Fruit fly (Drosophila melanogaster): ENCODE results near the gene CG12093.

The CG12093 gene

DNA sequence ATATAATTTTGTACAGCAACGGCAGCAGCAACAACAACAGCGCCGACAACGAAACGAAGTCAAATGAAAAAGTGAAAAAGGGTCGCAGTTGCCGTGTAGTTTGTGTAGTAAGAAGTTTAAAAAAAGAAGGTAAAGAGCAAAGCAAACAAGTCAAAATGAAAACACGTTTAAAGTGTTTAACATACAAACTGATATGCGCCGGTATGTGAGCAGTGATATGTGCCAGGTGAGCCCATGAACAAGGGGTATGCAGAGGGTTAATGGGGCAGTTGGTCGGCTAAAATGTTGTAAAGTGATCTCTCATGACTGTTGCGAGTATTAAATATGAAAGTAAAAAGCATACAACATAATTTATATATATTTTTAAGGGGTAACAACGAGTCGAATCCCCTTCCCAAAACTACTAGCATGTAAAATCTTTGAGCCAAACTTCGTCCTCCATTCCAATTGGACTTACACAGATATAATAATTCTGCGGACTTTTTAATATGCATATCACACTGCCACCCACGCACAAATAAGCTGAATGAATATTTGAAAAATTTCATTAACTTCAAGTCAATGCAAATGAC lies 32.2 kb upstream of the CG12093 start (continued):
- TF ChIP-seq CG13287 (GFP tag; IDR thresholded peaks at IDR 0.05; ENCODE audit: partially characterized antibody) = no peak
- TF ChIP-seq Atf3 (GFP tag; optimal IDR thresholded peaks at IDR 0.05) = no peak
- TF ChIP-seq CG15073 (GFP tag; optimal IDR thresholded peaks at IDR 0.05) = no peak
- TF ChIP-seq Hr78 (GFP tag; optimal IDR thresholded peaks at IDR 0.05) = peak in 1 of 2 experiments; percentile 45
- TF ChIP-seq crc (GFP tag; optimal IDR thresholded peaks at IDR 0.05) = peak; percentile 24
- TF ChIP-seq Oaz (GFP tag; IDR thresholded peaks at IDR 0.05) = no peak
- TF ChIP-seq CG6272 (GFP tag; IDR thresholded peaks at IDR 0.05) = peak; percentile 73
- TF ChIP-seq jigr1 (GFP tag; IDR thresholded peaks at IDR 0.05) = peak; percentile 68; the same call in 2 of the 3 replicates
- peak; percentile 75 for TF ChIP-seq CG5245 (GFP tag; optimal IDR thresholded peaks at IDR 0.05)
- peak; percentile 32 for TF ChIP-seq caup (GFP tag; optimal IDR thresholded peaks at IDR 0.05; ENCODE audit: severe bottlenecking)
- TF ChIP-seq kah (GFP tag; optimal IDR thresholded peaks at IDR 0.05) = no peak
- peak; percentile 58 for TF ChIP-seq Sox102F (GFP tag; optimal IDR thresholded peaks at IDR 0.05)
- no peak for TF ChIP-seq HmgZ (tag; optimal IDR thresholded peaks at IDR 0.05)
- peak; percentile 50 for TF ChIP-seq CG15696 (tag; optimal IDR thresholded peaks at IDR 0.05)
- TF ChIP-seq CG10321 (GFP tag; IDR thresholded peaks at IDR 0.05) = no peak
- peak; percentile 87 for TF ChIP-seq row (GFP tag; IDR thresholded peaks at IDR 0.05)
- no peak for TF ChIP-seq gcm (GFP tag; optimal IDR thresholded peaks at IDR 0.05)
- peak; percentile 68 for TF ChIP-seq ssp (GFP tag; IDR thresholded peaks at IDR 0.05)
- peak; percentile 31 for TF ChIP-seq Antp (GFP tag; optimal IDR thresholded peaks at IDR 0.05)
- TF ChIP-seq Taf1 (GFP tag; IDR thresholded peaks at IDR 0.05) = peak; percentile 88
- TF ChIP-seq btn (GFP tag; optimal IDR thresholded peaks at IDR 0.05) = no peak
- TF ChIP-seq D19A (tag; optimal IDR thresholded peaks at IDR 0.05) = peak; percentile 63
- peak; percentile 28 for TF ChIP-seq Hr3 (GFP tag; optimal IDR thresholded peaks at IDR 0.05)
- TF ChIP-seq abd-A (tag; optimal IDR thresholded peaks at IDR 0.05) = no peak
- TF ChIP-seq Hr39 (optimal IDR thresholded peaks at IDR 0.05) = no peak
- no peak for TF ChIP-seq hb (GFP tag; IDR thresholded peaks at IDR 0.05; ENCODE audit: partially characterized antibody)
- peak; percentile 85 for TF ChIP-seq CG4730 (GFP tag; IDR thresholded peaks at IDR 0.05)
- peak; percentile 60 for TF ChIP-seq jumu (GFP tag; optimal IDR thresholded peaks at IDR 0.05)
- peak; percentile 58 for TF ChIP-seq CG18764 (GFP tag; optimal IDR thresholded peaks at IDR 0.05)
- TF ChIP-seq wor (GFP tag; IDR thresholded peaks at IDR 0.05) = peak; percentile 54; the same call in 1 of the 2 replicates
- peak; percentile 42 for TF ChIP-seq CG10147 (GFP tag; optimal IDR thresholded peaks at IDR 0.05)
- TF ChIP-seq Elba2 (GFP tag; optimal IDR thresholded peaks at IDR 0.05) = no peak
- peak; percentile 81 for TF ChIP-seq Aef1 (GFP tag; IDR thresholded peaks at IDR 0.05)
- TF ChIP-seq CG15269 (tag; optimal IDR thresholded peaks at IDR 0.05) = peak; percentile 57
- peak; percentile 86 for TF ChIP-seq CG14014 (GFP tag; IDR thresholded peaks at IDR 0.05)
- TF ChIP-seq Stat92E (GFP tag; optimal IDR thresholded peaks at IDR 0.05) = no peak
- TF ChIP-seq amos (GFP tag; IDR thresholded peaks at IDR 0.05; ENCODE audit: partially characterized antibody) = no peak
- TF ChIP-seq zfh1 (GFP tag; IDR thresholded peaks at IDR 0.05) = peak; percentile 94
- TF ChIP-seq z (GFP tag; IDR thresholded peaks at IDR 0.05) = 0 out of 3 replicates have a peak, but pooled peaks have one; percentile 44
- TF ChIP-seq usp (GFP tag; optimal IDR thresholded peaks at IDR 0.05) = no peak
- TF ChIP-seq CG12769 (tag; optimal IDR thresholded peaks at IDR 0.05) = peak; percentile 51
- peak; percentile 78 for TF ChIP-seq lab (GFP tag; optimal IDR thresholded peaks at IDR 0.05)
- TF ChIP-seq CG5180 (GFP tag; optimal IDR thresholded peaks at IDR 0.05) = no peak
- no peak for TF ChIP-seq dati (GFP tag; IDR thresholded peaks at IDR 0.05)
- TF ChIP-seq ato (GFP tag; IDR thresholded peaks at IDR 0.05; ENCODE audit: partially characterized antibody) = no peak
- peak; percentile 66 for TF ChIP-seq gsb-n (tag; optimal IDR thresholded peaks at IDR 0.05)
- peak; percentile 78 for TF ChIP-seq CG11696 (GFP tag; IDR thresholded peaks at IDR 0.05)
- no peak for TF ChIP-seq sug (tag; optimal IDR thresholded peaks at IDR 0.05)
- peak; percentile 61 for TF ChIP-seq MTF-1 (GFP tag; optimal IDR thresholded peaks at IDR 0.05; ENCODE audit: borderline replicate concordance)
- peak; percentile 31 for TF ChIP-seq CG18619 (GFP tag; optimal IDR thresholded peaks at IDR 0.05)
